Worm (Caenorhabditis elegans): Measurements from ENCODE around the gene str-181.

The str-181 gene

ce11 chrV:12754839-12755238 is 36.3 kb upstream of the str-181 start, which contains the start of gene gpa-13:
TSS of gene gpa-13 (minus strand) at chrV:12754939.
- no peak for TF ChIP-seq odd-2 (tag; optimal IDR thresholded peaks at IDR 0.05)
- no peak for TF ChIP-seq che-1 (tag; optimal IDR thresholded peaks at IDR 0.05)
- no peak for TF ChIP-seq fkh-10 (GFP tag; optimal IDR thresholded peaks at IDR 0.05)
- no peak for TF ChIP-seq ref-2 (tag; optimal IDR thresholded peaks at IDR 0.05)
- TF ChIP-seq lin-11 (tag; optimal IDR thresholded peaks at IDR 0.05): no peak
- TF ChIP-seq dmd-4 (tag; optimal IDR thresholded peaks at IDR 0.05; ENCODE audit: borderline replicate concordance): no peak

DNA sequence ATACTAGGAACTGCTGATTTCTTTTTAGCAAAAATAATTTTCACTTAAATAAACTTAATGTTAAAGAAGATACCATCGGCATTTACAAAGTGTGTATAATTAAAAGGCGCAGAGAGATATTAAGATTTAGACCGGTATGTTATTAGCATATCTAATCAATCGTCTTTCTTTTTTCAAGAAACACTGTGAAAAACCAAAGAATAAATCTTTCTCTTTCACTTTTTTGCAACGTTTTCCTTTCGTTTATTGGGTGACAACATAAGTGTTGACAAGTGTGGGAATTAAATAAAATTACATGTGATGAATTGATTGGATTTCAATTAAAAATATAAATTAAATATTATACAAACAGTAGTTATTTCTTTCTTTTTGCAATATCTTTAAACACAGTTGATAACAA is 33.9 kb upstream of the str-181 start, which contains the start of gene C15C8.8:
Gene C15C8.8 (minus strand): TSS at position 101 of the 400 bp plus-strand sequence.
- no peak for TF ChIP-seq elt-4 (tag; optimal IDR thresholded peaks at IDR 0.05)
- no peak for TF ChIP-seq pha-2 (tag; optimal IDR thresholded peaks at IDR 0.05)
- TF ChIP-seq rnt-1 (tag; optimal IDR thresholded peaks at IDR 0.05): no peak
- no peak for TF ChIP-seq ahr-1 (tag; optimal IDR thresholded peaks at IDR 0.05)
- TF ChIP-seq syd-9 (tag; optimal IDR thresholded peaks at IDR 0.05): no peak

DNA sequence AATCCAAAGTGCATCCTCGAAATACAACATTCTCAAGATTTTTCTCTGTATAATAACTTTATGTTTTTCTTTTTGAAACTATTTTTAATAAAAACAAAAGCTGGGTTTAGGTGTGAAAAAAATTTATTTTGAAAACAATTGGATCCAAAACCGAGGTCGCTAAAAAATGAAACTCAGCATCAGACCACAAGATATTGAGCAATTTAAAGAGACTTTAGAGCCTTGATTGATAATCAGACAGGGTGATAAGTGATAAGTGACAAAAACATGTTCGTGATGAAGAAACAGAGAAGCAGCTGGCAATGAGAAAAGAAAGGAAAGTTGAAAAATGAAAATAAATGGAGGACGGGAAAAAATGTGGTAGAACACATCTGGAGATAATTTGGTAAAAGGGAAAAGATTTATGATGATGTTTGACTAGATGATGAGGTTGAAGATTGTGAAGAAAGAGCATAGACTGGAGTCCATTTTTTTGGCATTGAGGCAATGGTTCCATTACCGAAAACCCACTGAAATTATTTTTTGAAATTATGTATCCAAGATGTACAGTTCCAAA is 33.1 kb upstream of the str-181 start, which contains the start of gene C15C8.6:
Gene C15C8.6 (minus strand): TSS at position 51 of the 556 bp plus-strand sequence.
- TF ChIP-seq pha-2 (tag; optimal IDR thresholded peaks at IDR 0.05) (no peak), elt-4 (tag; optimal IDR thresholded peaks at IDR 0.05) (no peak), ztf-16 (tag; optimal IDR thresholded peaks at IDR 0.05) (no peak), eyg-1 (tag; optimal IDR thresholded peaks at IDR 0.05) (no peak)

DNA sequence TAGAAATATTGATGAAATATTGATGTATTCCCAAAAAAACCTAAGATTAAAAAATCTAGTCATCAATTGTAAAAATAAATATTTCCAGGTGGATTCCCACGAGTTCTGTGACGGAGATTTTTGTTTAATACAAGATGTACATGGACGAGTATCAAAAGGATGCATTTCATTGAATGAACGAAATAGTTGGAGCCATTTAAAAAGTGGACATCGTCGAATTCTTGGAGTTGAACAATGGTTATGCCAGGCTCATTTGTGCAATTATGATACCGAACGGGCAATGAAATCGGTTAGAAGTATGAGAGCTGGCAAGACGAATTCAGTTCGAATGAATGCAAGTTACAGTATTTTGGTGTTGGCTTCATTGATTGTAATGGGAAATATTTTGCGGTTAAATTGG is 31.0 kb upstream of the str-181 start:
- no peak for TF ChIP-seq dmd-4 (tag; optimal IDR thresholded peaks at IDR 0.05; ENCODE audit: borderline replicate concordance)
- TF ChIP-seq ttx-3 (tag; optimal IDR thresholded peaks at IDR 0.05): no peak

- TF ChIP-seq unc-42 (tag; optimal IDR thresholded peaks at IDR 0.05): peak; percentile 97
- no peak for TF ChIP-seq pat-9 (tag; optimal IDR thresholded peaks at IDR 0.05)
- no peak for TF ChIP-seq lin-11 (tag; optimal IDR thresholded peaks at IDR 0.05)
These were observed 29.3 kb upstream of the str-181 start, which contains the start of gene C15C8.5 for ce11 chrV:12747856-12748255. TSS of gene C15C8.5 (plus strand) at chrV:12748007.

- no peak for TF ChIP-seq dve-1 (tag; optimal IDR thresholded peaks at IDR 0.05)
- TF ChIP-seq hlh-6 (tag; optimal IDR thresholded peaks at IDR 0.05): no peak
- no peak for TF ChIP-seq ceh-45 (GFP tag; IDR thresholded peaks at IDR 0.05)
- TF ChIP-seq ahr-1 (tag; optimal IDR thresholded peaks at IDR 0.05): no peak
- no peak for TF ChIP-seq tbx-7 (tag; optimal IDR thresholded peaks at IDR 0.05)
- no peak for TF ChIP-seq hlh-15 (tag; optimal IDR thresholded peaks at IDR 0.05)
- no peak for TF ChIP-seq madf-2 (tag; optimal IDR thresholded peaks at IDR 0.05)
- TF ChIP-seq ets-4 (tag; optimal IDR thresholded peaks at IDR 0.05): no peak
- no peak for TF ChIP-seq lim-6 (tag; optimal IDR thresholded peaks at IDR 0.05)
These were observed 28.9 kb upstream of the str-181 start, which contains the start of gene C15C8.4 for ce11 chrV:12747431-12747830. TSS of gene C15C8.4 (minus strand) at chrV:12747463.

DNA sequence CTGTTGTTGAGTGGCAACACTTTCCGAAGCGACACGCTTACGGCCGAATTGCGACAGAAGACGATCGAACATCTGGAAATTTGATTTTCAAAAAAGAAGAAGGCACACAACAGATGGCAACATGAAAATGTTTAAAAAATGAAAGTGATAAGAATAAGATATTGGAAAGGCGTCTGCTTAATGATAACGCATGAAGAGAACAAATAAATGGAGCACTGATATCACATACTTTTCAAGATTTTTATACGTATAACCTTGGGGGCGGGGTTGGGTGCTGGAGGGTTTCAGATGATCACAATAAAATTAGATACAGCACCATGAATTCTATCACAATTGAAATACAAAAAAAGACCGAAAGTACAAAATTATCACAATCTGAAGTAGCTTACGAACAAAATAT is 26.5 kb upstream of the str-181 start, which contains the start of gene C15C8.7:
Gene C15C8.7 (minus strand): TSS at position 72 of the 400 bp plus-strand sequence.
- TF ChIP-seq nhr-232 (tag; optimal IDR thresholded peaks at IDR 0.05) (no peak), hlh-30 (tag; optimal IDR thresholded peaks at IDR 0.05; ENCODE audit: insufficient read depth) (no peak), ceh-34 (tag; optimal IDR thresholded peaks at IDR 0.05) (no peak), elt-2 (tag; optimal IDR thresholded peaks at IDR 0.05) (peak; percentile 74)
